Worm (Caenorhabditis elegans) whole organism, midembryonic: ENCODE results near the gene slc-25A10.

ENCODE experiments used
- T22C8.4 ChIP-seq: fragments of 200-800 bp; sonication (Bioruptor generic); IDR thresholded peaks from 2 replicates; pipeline ENCODE4 v1.3.6; 2022; ENCODE audit warnings: missing genetic modification characterization, missing compliant biosample characterization
- cog-1 ChIP-seq: sonication (generic microtip); optimal IDR thresholded peaks from 2 replicates; lab custom pipeline; 2016; ENCODE audit warnings: missing genetic modification characterization, missing compliant biosample characterization
- flt-1 ChIP-seq: fragments of 200-800 bp; sonication (Bioruptor generic); IDR thresholded peaks from 2 replicates; pipeline ENCODE4 v1.3.6; 2022; ENCODE audit warnings: missing genetic modification characterization, missing compliant biosample characterization
- klf-2 ChIP-seq: fragments of 200-800 bp; sonication (Bioruptor generic); conservative IDR thresholded peaks from 2 replicates; pipeline ENCODE4 v1.3.6; 2022; ENCODE audit warnings: missing genetic modification reagents, missing genetic modification characterization, missing compliant biosample characterization
- med-1 ChIP-seq: sonication (generic microtip); optimal IDR thresholded peaks from 2 replicates; lab custom pipeline; 2017; ENCODE audit warnings: missing genetic modification characterization, mild to moderate bottlenecking, missing compliant biosample characterization, antibody characterized with exemption, missing genetic modification reagents; ENCODE audit not compliant: insufficient read depth
- ref-1 ChIP-seq: fragments of 200-800 bp; sonication (Bioruptor generic); conservative IDR thresholded peaks from 2 replicates; pipeline ENCODE4 v1.3.6; 2022; ENCODE audit warnings: missing genetic modification reagents, missing genetic modification characterization, missing compliant biosample characterization
- tab-1 ChIP-seq: fragments of 200-800 bp; sonication (Bioruptor generic); IDR thresholded peaks from 2 replicates; pipeline ENCODE4 v1.3.6; 2022; ENCODE audit warnings: missing genetic modification characterization, missing compliant biosample characterization
- ztf-23 ChIP-seq: fragments of 200-800 bp; sonication (Bioruptor generic); IDR thresholded peaks from 2 replicates; pipeline ENCODE4 v1.3.6; 2022; ENCODE audit warnings: missing genetic modification reagents, missing genetic modification characterization, missing compliant biosample characterization
- ztf-29 ChIP-seq: fragments of 200-800 bp; sonication (Bioruptor generic); IDR thresholded peaks from 2 replicates; pipeline ENCODE4 v1.3.6; 2022; ENCODE audit warnings: missing genetic modification reagents, missing genetic modification characterization, missing compliant biosample characterization

Gene slc-25A10

ce11 chrX:6688953-6689562, 36.4 kb downstream of the slc-25A10 start:
- TF ChIP-seq ref-1 (GFP tag; lab: Robert Waterston, UW) (no peak), klf-2 (GFP tag; lab: Robert Waterston, UW) (no peak), cog-1 (peak; percentile 48)

- TF ChIP-seq klf-2 (GFP tag; lab: Robert Waterston, UW) (no peak), tab-1 (no peak), ref-1 (GFP tag; lab: Robert Waterston, UW) (no peak), T22C8.4 (GFP tag; lab: Robert Waterston, UW) (no peak), cog-1 (no peak), ztf-29 (GFP tag; lab: Robert Waterston, UW) (no peak), flt-1 (GFP tag; lab: Robert Waterston, UW) (no peak), med-1 (no peak), ztf-23 (GFP tag; lab: Robert Waterston, UW) (no peak)
These were observed 37.7 kb downstream of the slc-25A10 start for ce11 chrX:6687756-6688155.

ce11 chrX:6687345-6687744, 38.1 kb downstream of the slc-25A10 start:
- TF ChIP-seq med-1 (no peak), ztf-23 (GFP tag; lab: Robert Waterston, UW) (no peak), cog-1 (no peak), ref-1 (GFP tag; lab: Robert Waterston, UW) (no peak), T22C8.4 (GFP tag; lab: Robert Waterston, UW) (no peak), klf-2 (GFP tag; lab: Robert Waterston, UW) (no peak), tab-1 (no peak), ztf-29 (GFP tag; lab: Robert Waterston, UW) (no peak), flt-1 (GFP tag; lab: Robert Waterston, UW) (no peak)

- TF ChIP-seq med-1 = no peak
- no peak for TF ChIP-seq tab-1
- TF ChIP-seq ztf-29 (GFP tag; lab: Robert Waterston, UW) = no peak
- no peak for TF ChIP-seq ref-1 (GFP tag; lab: Robert Waterston, UW)
- TF ChIP-seq cog-1 = no peak
- no peak for TF ChIP-seq ztf-23 (GFP tag; lab: Robert Waterston, UW)
- TF ChIP-seq klf-2 (GFP tag; lab: Robert Waterston, UW) = no peak
- TF ChIP-seq T22C8.4 (GFP tag; lab: Robert Waterston, UW) = no peak
- TF ChIP-seq flt-1 (GFP tag; lab: Robert Waterston, UW) = no peak
These were observed 42.8 kb downstream of the slc-25A10 start, which contains the start of gene F38B6.8 for ce11 chrX:6682683-6683082. F38B6.8 (minus strand) TSS chrX:6682783.

- TF ChIP-seq flt-1 (GFP tag; lab: Robert Waterston, UW) = no peak
- no peak for TF ChIP-seq ztf-29 (GFP tag; lab: Robert Waterston, UW)
- no peak for TF ChIP-seq ztf-23 (GFP tag; lab: Robert Waterston, UW)
- no peak for TF ChIP-seq ref-1 (GFP tag; lab: Robert Waterston, UW)
- TF ChIP-seq med-1 = no peak
- no peak for TF ChIP-seq T22C8.4 (GFP tag; lab: Robert Waterston, UW)
- no peak for TF ChIP-seq klf-2 (GFP tag; lab: Robert Waterston, UW)
- no peak for TF ChIP-seq tab-1
- TF ChIP-seq cog-1 = no peak
These were observed 51.0 kb downstream of the slc-25A10 start, which contains the start of gene F38B6.4 for ce11 chrX:6674333-6674919. F38B6.4 (plus strand) TSS chrX:6674869.
